Worm (Caenorhabditis elegans) whole organism, L4/young adult: ENCODE results near the gene bas-1.

Source experiments
- W03F9.2 ChIP-seq: fragments of 150-350 bp; optimal IDR thresholded peaks from 2 replicates; lab custom pipeline; 2014; ENCODE audit warnings: missing biosample characterization, missing genetic modification characterization
- dao-5 ChIP-seq: sonication (generic microtip); optimal IDR thresholded peaks from 2 replicates; lab custom pipeline; 2016; ENCODE audit warnings: missing genotype, missing genetic modification characterization, moderate library complexity, missing compliant biosample characterization
- him-1 ChIP-seq: sonication (generic microtip); optimal IDR thresholded peaks from 2 replicates; lab custom pipeline; 2016; ENCODE audit warnings: missing genotype, missing genetic modification reagents, missing genetic modification characterization, missing compliant biosample characterization

DNA sequence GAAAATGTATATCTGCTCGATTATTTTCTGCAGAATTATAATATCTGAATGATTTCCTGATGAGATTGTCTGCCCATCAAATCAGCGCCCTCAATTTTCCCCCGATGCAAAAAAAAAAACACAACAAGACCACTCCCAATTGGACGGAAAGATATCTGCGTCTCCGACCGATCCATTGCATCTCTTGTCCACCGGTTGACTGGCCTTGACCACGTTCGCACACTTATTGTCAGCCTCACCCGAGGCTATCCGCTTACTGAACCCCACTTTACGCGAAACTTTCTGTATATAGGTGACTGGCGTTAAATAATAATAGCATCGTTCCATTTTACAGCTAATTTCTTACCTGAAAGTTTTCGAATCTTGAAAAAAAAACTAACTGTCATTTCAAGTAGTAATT is 17.7 kb upstream of the bas-1 start:
- TF ChIP-seq dao-5 (tag; lab: Kevin White, UChicago) (no peak), him-1 (tag; lab: Kevin White, UChicago) (no peak), W03F9.2 (no peak)
